Worm (Caenorhabditis elegans) whole organism, midembryonic: ENCODE measurements around the gene C30H6.5.

ENCODE experiments used
- T22C8.4 ChIP-seq: fragments of 200-800 bp; sonication (Bioruptor generic); IDR thresholded peaks from 2 replicates; pipeline ENCODE4 v1.3.6; 2022; ENCODE audit warnings: missing genetic modification characterization, missing compliant biosample characterization
- flt-1 ChIP-seq: fragments of 200-800 bp; sonication (Bioruptor generic); IDR thresholded peaks from 2 replicates; pipeline ENCODE4 v1.3.6; 2022; ENCODE audit warnings: missing genetic modification characterization, missing compliant biosample characterization
- klf-2 ChIP-seq: fragments of 200-800 bp; sonication (Bioruptor generic); conservative IDR thresholded peaks from 2 replicates; pipeline ENCODE4 v1.3.6; 2022; ENCODE audit warnings: missing genetic modification reagents, missing genetic modification characterization, missing compliant biosample characterization
- ref-1 ChIP-seq: fragments of 200-800 bp; sonication (Bioruptor generic); conservative IDR thresholded peaks from 2 replicates; pipeline ENCODE4 v1.3.6; 2022; ENCODE audit warnings: missing genetic modification reagents, missing genetic modification characterization, missing compliant biosample characterization

- TF ChIP-seq T22C8.4 (GFP tag; lab: Robert Waterston, UW) (no peak), klf-2 (GFP tag; lab: Robert Waterston, UW) (no peak), flt-1 (no peak), ref-1 (GFP tag; lab: Robert Waterston, UW) (no peak)
Measured at ce11 chrIV:17399455-17399854, 27.9 kb downstream of the C30H6.5 start, which contains the start of gene T02D1.4.
